Worm (Caenorhabditis elegans) whole organism, young adult: ENCODE data around the gene bpl-1.

Experiments used
- B0336.3 ChIP-seq: fragments of 200-800 bp; sonication (Bioruptor generic); IDR thresholded peaks from 2 replicates; pipeline ENCODE4 v1.3.6; 2022; ENCODE audit warnings: missing genetic modification characterization, missing compliant biosample characterization
- C06A6.2 ChIP-seq: fragments of 200-800 bp; sonication (Bioruptor generic); conservative IDR thresholded peaks from 2 replicates; pipeline ENCODE4 v1.3.6; 2022; ENCODE audit warnings: missing genetic modification characterization, missing compliant biosample characterization
- D2030.7 ChIP-seq: fragments of 200-800 bp; sonication (Bioruptor generic); IDR thresholded peaks from 2 replicates; pipeline ENCODE4 v1.3.6; 2022; ENCODE audit warnings: missing genetic modification reagents, missing genetic modification characterization, missing compliant biosample characterization
- F52B5.7 ChIP-seq: sonication (generic microtip); optimal IDR thresholded peaks from 2 replicates; lab custom pipeline; 2016; ENCODE audit warnings: mild to moderate bottlenecking, missing genetic modification characterization, missing compliant biosample characterization
- Y53F4B.3 ChIP-seq: fragments of 200-800 bp; sonication (Bioruptor generic); IDR thresholded peaks from 2 replicates; pipeline ENCODE4 v1.3.6; 2022; ENCODE audit warnings: missing genetic modification reagents, missing genetic modification characterization, missing compliant biosample characterization
- Y53G8AR.9 ChIP-seq: fragments of 200-800 bp; sonication (Bioruptor generic); conservative IDR thresholded peaks from 2 replicates; pipeline ENCODE4 v1.3.6; 2022; ENCODE audit warnings: missing genetic modification reagents, missing genetic modification characterization, missing compliant biosample characterization
- Y79H2A.3 ChIP-seq: fragments of 200-800 bp; sonication (Bioruptor generic); conservative IDR thresholded peaks from 2 replicates; pipeline ENCODE4 v1.3.6; 2022; ENCODE audit warnings: missing genetic modification reagents, missing genetic modification characterization, missing compliant biosample characterization
- ZK185.1 ChIP-seq: sonication (generic microtip); optimal IDR thresholded peaks from 2 replicates; lab custom pipeline; 2016; ENCODE audit warnings: mild to moderate bottlenecking, missing genetic modification characterization, missing compliant biosample characterization; ENCODE audit not compliant: poor library complexity, severe bottlenecking
- akir-1 ChIP-seq: fragments of 200-800 bp; sonication (Bioruptor generic); optimal IDR thresholded peaks from 2 replicates; lab custom pipeline; 2018; ENCODE audit warnings: mild to moderate bottlenecking, missing genetic modification characterization, moderate library complexity, missing compliant biosample characterization
- ama-1 ChIP-seq, 3 experiments: fragments of 150-350 bp in 1 of 3; sonication (generic microtip) in 2 of 3; optimal IDR thresholded peaks; 2 replicates each; lab custom pipeline; 2014 to 2018; ENCODE audit warnings: missing biosample characterization in 2 of 3, missing genetic modification characterization in 2 of 3, missing genetic modification reagents in 2 of 3
- aptf-2 ChIP-seq: fragments of 200-800 bp; sonication (Bioruptor generic); conservative IDR thresholded peaks from 2 replicates; pipeline ENCODE4 v1.3.6; 2022; ENCODE audit warnings: missing genetic modification reagents, missing genetic modification characterization, missing compliant biosample characterization
- atf-7 ChIP-seq: sonication (generic microtip); optimal IDR thresholded peaks from 2 replicates; lab custom pipeline; 2017; ENCODE audit warnings: mild to moderate bottlenecking, missing genetic modification characterization, missing compliant biosample characterization
- attf-6 ChIP-seq: fragments of 200-800 bp; sonication (Bioruptor generic); IDR thresholded peaks from 2 replicates; pipeline ENCODE4 v1.3.6; 2022; ENCODE audit warnings: missing genetic modification reagents, missing genetic modification characterization, missing compliant biosample characterization
- bed-1 ChIP-seq: fragments of 200-800 bp; sonication (Bioruptor generic); IDR thresholded peaks from 2 replicates; pipeline ENCODE4 v1.3.6; 2022; ENCODE audit warnings: missing genetic modification reagents, missing genetic modification characterization, missing compliant biosample characterization
- ceh-40 ChIP-seq: fragments of 200-800 bp; sonication (Bioruptor generic); IDR thresholded peaks from 2 replicates; pipeline ENCODE4 v1.3.6; 2022; ENCODE audit warnings: missing genetic modification characterization, missing compliant biosample characterization
- ceh-79 ChIP-seq: sonication (generic microtip); optimal IDR thresholded peaks from 2 replicates; lab custom pipeline; 2017; ENCODE audit warnings: mild to moderate bottlenecking, missing genetic modification characterization, missing compliant biosample characterization
- ceh-91 ChIP-seq: fragments of 200-800 bp; sonication (Bioruptor generic); IDR thresholded peaks from 2 replicates; pipeline ENCODE4 v1.3.6; 2022; ENCODE audit warnings: missing genetic modification reagents, missing genetic modification characterization, missing compliant biosample characterization
- chd-7 ChIP-seq: sonication (generic microtip); optimal IDR thresholded peaks from 2 replicates; lab custom pipeline; 2016; ENCODE audit warnings: mild to moderate bottlenecking, missing genetic modification characterization, moderate library complexity, missing compliant biosample characterization
- dox-1 ChIP-seq: fragments of 200-800 bp; sonication (Bioruptor generic); IDR thresholded peaks from 2 replicates; pipeline ENCODE4 v1.3.6; 2022; ENCODE audit warnings: missing genetic modification reagents, missing genetic modification characterization, missing compliant biosample characterization
- dpl-1 ChIP-seq: fragments of 150-350 bp; optimal IDR thresholded peaks from 2 replicates; lab custom pipeline; 2014; ENCODE audit warnings: missing biosample characterization, missing genetic modification reagents, missing genetic modification characterization
- efl-1 ChIP-seq: fragments of 150-350 bp; optimal IDR thresholded peaks from 2 replicates; lab custom pipeline; 2014; ENCODE audit warnings: missing biosample characterization, missing genetic modification reagents, missing genetic modification characterization
- egl-44 ChIP-seq: fragments of 200-800 bp; sonication (Bioruptor generic); IDR thresholded peaks from 2 replicates; pipeline ENCODE4 v1.3.6; 2022; ENCODE audit warnings: missing genetic modification reagents, missing genetic modification characterization, missing compliant biosample characterization
- egrh-3 ChIP-seq: fragments of 200-800 bp; sonication (Bioruptor generic); IDR thresholded peaks from 2 replicates; pipeline ENCODE4 v1.3.6; 2022; ENCODE audit warnings: missing genetic modification reagents, missing genetic modification characterization, missing compliant biosample characterization
- hlh-26 ChIP-seq: fragments of 200-800 bp; sonication (Bioruptor generic); conservative IDR thresholded peaks from 2 replicates; pipeline ENCODE4 v1.3.6; 2022; ENCODE audit warnings: missing genetic modification reagents, missing genetic modification characterization, missing compliant biosample characterization
- hrde-1 ChIP-seq: sonication (generic microtip); optimal IDR thresholded peaks from 2 replicates; lab custom pipeline; 2016; ENCODE audit warnings: missing genetic modification characterization, mild to moderate bottlenecking, missing compliant biosample characterization, moderate library complexity, missing genotype, missing genetic modification reagents, borderline replicate concordance
- hsf-1 ChIP-seq: fragments of 200-800 bp; sonication (Bioruptor generic); IDR thresholded peaks from 2 replicates; pipeline ENCODE4 v1.3.6; 2022; ENCODE audit warnings: missing genetic modification reagents, missing genetic modification characterization, missing compliant biosample characterization
- let-526 ChIP-seq: fragments of 200-800 bp; sonication (Bioruptor generic); IDR thresholded peaks from 2 replicates; pipeline ENCODE4 v1.3.6; 2022; ENCODE audit warnings: missing genetic modification reagents, missing genetic modification characterization, missing compliant biosample characterization
- let-607 ChIP-seq, 2 experiments: fragments of 200-800 bp in 1 of 2; sonication (Bioruptor generic) in 1 of 2; sonication (generic microtip) in 1 of 2; optimal IDR thresholded peaks; 2 replicates each; lab custom pipeline; 2016 to 2018; ENCODE audit warnings: mild to moderate bottlenecking in 2 of 2, missing compliant biosample characterization in 2 of 2, missing genetic modification characterization in 2 of 2, moderate library complexity in 2 of 2, missing genotype in 1 of 2
- lin-26 ChIP-seq: fragments of 200-800 bp; sonication (Bioruptor generic); IDR thresholded peaks from 2 replicates; pipeline ENCODE4 v1.3.6; 2022; ENCODE audit warnings: missing genetic modification reagents, missing genetic modification characterization, missing compliant biosample characterization
- lin-35 ChIP-seq, 3 experiments: fragments of 150-350 bp in 2 of 3; sonication (generic microtip) in 1 of 3; optimal IDR thresholded peaks; 2 replicates each; lab custom pipeline; 2014 to 2018; ENCODE audit warnings: missing biosample characterization in 3 of 3, missing genetic modification characterization in 3 of 3, missing genetic modification reagents in 3 of 3
- lin-54 ChIP-seq: fragments of 200-800 bp; sonication (Bioruptor generic); optimal IDR thresholded peaks from 2 replicates; lab custom pipeline; 2018; ENCODE audit warnings: mild to moderate bottlenecking, missing genetic modification characterization, missing compliant biosample characterization
- lsy-27 ChIP-seq: sonication (generic microtip); optimal IDR thresholded peaks from 2 replicates; lab custom pipeline; 2017; ENCODE audit warnings: missing genetic modification characterization, mild to moderate bottlenecking, missing compliant biosample characterization, antibody characterized with exemption, missing genotype, borderline replicate concordance; ENCODE audit not compliant: insufficient read depth
- madf-10 ChIP-seq: sonication (generic microtip); optimal IDR thresholded peaks from 2 replicates; lab custom pipeline; 2016; ENCODE audit warnings: mild to moderate bottlenecking, missing genetic modification characterization, missing compliant biosample characterization
- madf-6 ChIP-seq: fragments of 200-800 bp; sonication (Bioruptor generic); IDR thresholded peaks from 2 replicates; pipeline ENCODE4 v1.3.6; 2022; ENCODE audit warnings: missing genetic modification reagents, missing genetic modification characterization, missing compliant biosample characterization
- mel-28 ChIP-seq: sonication (generic microtip); optimal IDR thresholded peaks from 2 replicates; lab custom pipeline; 2016; ENCODE audit warnings: borderline replicate concordance, mild to moderate bottlenecking, missing genetic modification characterization, missing compliant biosample characterization
- nfyb-1 ChIP-seq: fragments of 200-800 bp; sonication (Bioruptor generic); IDR thresholded peaks from 2 replicates; pipeline ENCODE4 v1.3.6; 2022; ENCODE audit warnings: missing genetic modification reagents, missing genetic modification characterization, missing compliant biosample characterization
- pha-4 ChIP-seq: fragments of 150-350 bp; sonication (generic microtip); optimal IDR thresholded peaks from 2 replicates; lab custom pipeline; 2014; ENCODE audit warnings: missing biosample characterization, missing genetic modification reagents, missing genetic modification characterization
- rcor-1 ChIP-seq: fragments of 200-800 bp; sonication (Bioruptor generic); IDR thresholded peaks from 2 replicates; pipeline ENCODE4 v1.3.6; 2022; ENCODE audit warnings: missing genetic modification reagents, missing genetic modification characterization, missing compliant biosample characterization
- snpc-1.3 ChIP-seq: sonication (generic microtip); optimal IDR thresholded peaks from 2 replicates; lab custom pipeline; 2017; ENCODE audit warnings: missing genetic modification characterization, mild to moderate bottlenecking, missing compliant biosample characterization, antibody characterized with exemption, moderate library complexity, missing genotype, missing genetic modification reagents; ENCODE audit not compliant: insufficient read depth
- snpc-3.4 ChIP-seq: sonication (generic microtip); optimal IDR thresholded peaks from 2 replicates; lab custom pipeline; 2017; ENCODE audit warnings: missing genetic modification characterization, mild to moderate bottlenecking, missing compliant biosample characterization, antibody characterized with exemption, moderate library complexity, missing genotype, missing genetic modification reagents
- somi-1 ChIP-seq: fragments of 200-800 bp; sonication (Bioruptor generic); optimal IDR thresholded peaks from 2 replicates; lab custom pipeline; 2018; ENCODE audit warnings: mild to moderate bottlenecking, missing genetic modification characterization, missing compliant biosample characterization
- tbp1 ChIP-seq: fragments of 200-800 bp; sonication (Bioruptor generic); optimal IDR thresholded peaks from 2 replicates; lab custom pipeline; 2018; ENCODE audit warnings: mild to moderate bottlenecking, missing genetic modification characterization, missing compliant biosample characterization
- tlf-1 ChIP-seq: fragments of 200-800 bp; sonication (Bioruptor generic); optimal IDR thresholded peaks from 2 replicates; lab custom pipeline; 2018; ENCODE audit warnings: mild to moderate bottlenecking, missing genetic modification characterization, missing compliant biosample characterization
- xnd-1 ChIP-seq: sonication (generic microtip); optimal IDR thresholded peaks from 2 replicates; lab custom pipeline; 2016; ENCODE audit warnings: missing genotype, missing genetic modification reagents, missing genetic modification characterization, missing compliant biosample characterization
- ztf-3 ChIP-seq: fragments of 200-800 bp; sonication (Bioruptor generic); optimal IDR thresholded peaks from 2 replicates; lab custom pipeline; 2018; ENCODE audit warnings: mild to moderate bottlenecking, missing genetic modification characterization, missing compliant biosample characterization

Gene bpl-1

ce11 chrII:6250782-6251461, 23.1 kb upstream of the bpl-1 start, which contains the start of gene phb-2 (continued):
- TF ChIP-seq akir-1 (GFP tag; lab: Kevin White, UChicago) (no peak), Y53F4B.3 (GFP tag; lab: Robert Waterston, UW) (no peak), lsy-27 (tag; lab: Kevin White, UChicago) (no peak), hsf-1 (no peak), bed-1 (GFP tag; lab: Robert Waterston, UW) (no peak), ZK185.1 (tag; lab: Kevin White, UChicago) (peak; percentile 22), ceh-40 (no peak), efl-1 (peak; percentile 83), D2030.7 (GFP tag; lab: Robert Waterston, UW) (peak; percentile 37), madf-6 (GFP tag; lab: Robert Waterston, UW) (peak; percentile 55), rcor-1 (peak; percentile 31; the same call in 1 of the 2 replicates), egrh-3 (GFP tag; lab: Robert Waterston, UW) (no peak), lin-35 (GFP tag; optimal IDR thresholded peaks at IDR 0.05; lab: Kevin White, UChicago) (peak in 2 of 3 experiments; percentile 2 to 90), ztf-3 (GFP tag; lab: Kevin White, UChicago) (no peak), C06A6.2 (GFP tag; lab: Robert Waterston, UW) (no peak), xnd-1 (tag; lab: Kevin White, UChicago) (no peak), let-526 (GFP tag; lab: Robert Waterston, UW) (0 out of 2 replicates have a peak, but pooled peaks have one; percentile 7), let-607 (tag; optimal IDR thresholded peaks at IDR 0.05; lab: Kevin White, UChicago) (no peak), lin-54 (GFP tag; lab: Kevin White, UChicago) (peak; percentile 93), madf-10 (tag; lab: Kevin White, UChicago) (no peak), aptf-2 (no peak), egl-44 (no peak), lin-26 (GFP tag; lab: Robert Waterston, UW) (peak; percentile 26; the same call in 1 of the 2 replicates), ceh-91 (GFP tag; lab: Robert Waterston, UW) (peak; percentile 52), tbp1 (GFP tag; lab: Kevin White, UChicago) (peak; percentile 49), snpc-1.3 (peak; percentile 64), mel-28 (tag; lab: Kevin White, UChicago) (no peak), pha-4 (tag; lab: Kevin White, UChicago) (peak; percentile 51), somi-1 (GFP tag; lab: Kevin White, UChicago) (no peak), dpl-1 (peak; percentile 75), nfyb-1 (GFP tag; lab: Robert Waterston, UW) (peak; percentile 58; the same call in 1 of the 2 replicates), dox-1 (GFP tag; lab: Robert Waterston, UW) (peak; percentile 78), F52B5.7 (no peak)

ce11 chrII:6252707-6253106, 21.3 kb upstream of the bpl-1 start:
- TF ChIP-seq nfyb-1 (GFP tag; lab: Robert Waterston, UW) (0 out of 2 replicates have a peak, but pooled peaks have one; percentile 24), madf-6 (GFP tag; lab: Robert Waterston, UW) (peak; percentile 67), ama-1 (optimal IDR thresholded peaks at IDR 0.05; lab: Kevin White, UChicago) (no peak), ama-1 (GFP tag; optimal IDR thresholded peaks at IDR 0.05; lab: Kevin White, UChicago) (peak in 1 of 2 experiments; percentile 74), atf-7 (tag; lab: Kevin White, UChicago) (no peak), Y79H2A.3 (GFP tag; lab: Robert Waterston, UW) (peak; percentile 60; the same call in 1 of the 2 replicates), snpc-3.4 (tag; lab: Kevin White, UChicago) (peak; percentile 33), B0336.3 (GFP tag; lab: Robert Waterston, UW) (peak; percentile 55; the same call in 1 of the 2 replicates), hlh-26 (GFP tag; lab: Robert Waterston, UW) (no peak), xnd-1 (tag; lab: Kevin White, UChicago) (peak; percentile 39), ceh-79 (tag; lab: Kevin White, UChicago) (peak; percentile 44), chd-7 (tag; lab: Kevin White, UChicago) (peak; percentile 59), rcor-1 (peak; percentile 33; the same call in 1 of the 2 replicates), attf-6 (GFP tag; lab: Robert Waterston, UW) (peak; percentile 68; the same call in 1 of the 2 replicates), Y53G8AR.9 (peak; percentile 82), hrde-1 (tag; lab: Kevin White, UChicago) (peak; percentile 87), tlf-1 (peak; percentile 4)
